Worm (Caenorhabditis elegans): ENCODE data around the gene rpl-6.

DNA sequence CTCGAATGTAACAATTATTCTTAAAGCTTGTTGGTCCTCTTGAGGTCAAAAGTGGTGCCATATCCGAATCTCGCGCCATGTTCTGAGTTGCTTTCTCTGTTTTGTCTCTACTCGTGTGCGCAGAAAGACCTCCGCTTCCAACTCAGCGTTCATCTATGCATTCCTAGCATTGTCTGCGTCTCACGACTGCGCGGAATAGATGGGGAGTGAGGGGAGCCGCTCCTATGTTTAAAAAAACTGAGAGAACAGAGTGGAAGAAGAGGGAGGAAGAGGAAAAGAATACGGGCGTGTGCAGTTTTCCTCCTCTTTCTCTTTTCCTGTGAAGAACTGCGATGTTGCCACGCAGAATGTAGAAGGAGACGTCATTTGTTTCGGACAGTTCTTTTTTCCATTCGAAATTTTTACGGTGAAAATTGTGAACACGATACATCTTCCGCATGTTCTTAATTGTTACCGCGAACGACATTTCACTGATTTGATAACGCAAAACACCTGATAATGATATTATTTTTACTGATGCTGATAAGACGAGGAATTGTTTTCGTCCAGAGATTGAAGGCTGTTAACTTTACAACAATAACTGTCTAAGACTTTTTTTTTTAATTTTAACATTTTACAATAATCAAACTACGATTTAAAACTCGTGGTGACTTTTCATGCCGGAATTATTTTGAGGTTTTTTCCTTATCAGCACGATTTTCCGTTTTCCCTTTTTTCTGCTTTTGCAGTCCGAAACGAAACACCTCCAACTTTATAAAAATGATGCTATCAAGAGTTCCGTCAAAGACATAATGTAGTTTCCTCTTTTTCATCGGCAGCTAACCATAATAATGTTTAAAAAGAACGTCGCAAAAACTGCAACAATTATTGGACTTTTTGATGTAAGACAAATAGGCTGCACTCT lies 41.3 kb upstream of the rpl-6 start:
- TF ChIP-seq ama-1 (optimal IDR thresholded peaks at IDR 0.05) (no peak), ama-1 (GFP tag; optimal IDR thresholded peaks at IDR 0.05) (no peak), him-1 (tag; optimal IDR thresholded peaks at IDR 0.05) (no peak), snpc-4 (GFP tag; optimal IDR thresholded peaks at IDR 0.05) (no peak), snpc-4 (tag; optimal IDR thresholded peaks at IDR 0.05) (no peak), athp-1 (tag; optimal IDR thresholded peaks at IDR 0.05) (no peak), madf-3 (GFP tag; IDR thresholded peaks at IDR 0.05) (no peak), C17E4.6 (GFP tag; IDR thresholded peaks at IDR 0.05) (no peak), nhr-179 (tag; optimal IDR thresholded peaks at IDR 0.05) (no peak), pbrm-1 (GFP tag; IDR thresholded peaks at IDR 0.05) (no peak), F22D6.2 (tag; optimal IDR thresholded peaks at IDR 0.05) (no peak), T07F8.4 (tag; optimal IDR thresholded peaks at IDR 0.05) (no peak), B0019.2 (GFP tag; conservative IDR thresholded peaks at IDR 0.05) (no peak)

All from whole organism, young adult.